Worm (Caenorhabditis elegans): ENCODE data around the gene col-73.
"Not testable (repeated sequence)": the region's sequence is repeated elsewhere in the genome, so short reads cannot be mapped to it uniquely, and the experiment has no call there.

col-73 gene

DNA sequence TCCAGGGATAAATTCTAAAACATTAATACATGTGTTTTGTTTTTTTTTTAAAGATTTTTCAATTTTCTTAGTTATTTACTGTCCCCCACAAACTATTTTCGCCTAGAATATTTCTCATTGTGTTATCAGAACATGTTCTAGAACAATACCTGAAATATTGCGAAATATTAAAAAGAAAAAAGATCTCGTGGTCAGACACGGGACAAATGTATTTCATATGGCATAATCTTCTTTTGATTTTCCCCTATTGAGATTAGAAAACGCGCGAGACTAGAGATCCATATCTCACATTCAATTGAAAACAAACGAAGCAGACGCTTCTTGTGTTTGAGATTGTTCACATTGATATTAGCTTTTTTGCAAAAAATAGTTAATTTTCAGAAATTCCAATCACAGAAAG, 16.8 kb downstream of the col-73 start:
- no peak for TF ChIP-seq hnd-1 (tag; optimal IDR thresholded peaks at IDR 0.05)
- TF ChIP-seq hmbx-1 (tag; optimal IDR thresholded peaks at IDR 0.05): no peak
- no peak for TF ChIP-seq pes-1 (GFP tag; IDR thresholded peaks at IDR 0.05)
- no peak for TF ChIP-seq tra-4 (tag; optimal IDR thresholded peaks at IDR 0.05)
- TF ChIP-seq F13C5.2 (tag; optimal IDR thresholded peaks at IDR 0.05): no peak
- TF ChIP-seq B0310.2 (tag; optimal IDR thresholded peaks at IDR 0.05): no peak
- TF ChIP-seq scrt-1 (GFP tag; IDR thresholded peaks at IDR 0.05): no peak
- no peak for TF ChIP-seq hmg-4 (GFP tag; optimal IDR thresholded peaks at IDR 0.05)
- no peak for TF ChIP-seq flt-1 (GFP tag; IDR thresholded peaks at IDR 0.05)
- TF ChIP-seq aly-1 (tag; optimal IDR thresholded peaks at IDR 0.05): no peak
- no peak for TF ChIP-seq tbx-11 (GFP tag; IDR thresholded peaks at IDR 0.05)

DNA sequence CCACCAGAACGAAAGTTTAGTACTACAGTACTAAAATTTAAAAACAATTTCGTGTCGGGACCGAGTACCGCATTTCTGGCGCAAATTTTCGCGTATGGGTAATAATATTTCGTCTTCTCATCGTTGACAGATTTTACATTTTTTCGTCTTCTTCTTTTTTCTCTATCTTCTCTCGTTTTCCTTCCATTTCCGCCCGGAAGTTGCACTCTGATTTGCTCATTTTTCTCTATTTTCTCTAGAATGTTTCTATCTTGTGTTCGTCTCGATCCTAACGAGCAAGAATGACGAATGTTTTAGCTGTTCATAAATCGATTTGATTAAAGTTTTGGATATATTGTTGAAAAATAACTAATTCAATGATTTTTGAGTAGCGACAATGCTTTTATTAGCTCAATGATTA, 17.4 kb downstream of the col-73 start:
- TF ChIP-seq hnd-1 (tag; optimal IDR thresholded peaks at IDR 0.05) (no peak), B0310.2 (tag; optimal IDR thresholded peaks at IDR 0.05) (no peak), hmg-4 (GFP tag; optimal IDR thresholded peaks at IDR 0.05) (no peak), tbx-37 (GFP tag; conservative IDR thresholded peaks at IDR 0.05) (no peak), ama-1 (optimal IDR thresholded peaks at IDR 0.05) (no peak), tbx-11 (GFP tag; IDR thresholded peaks at IDR 0.05) (no peak), sea-1 (GFP tag; conservative IDR thresholded peaks at IDR 0.05) (no peak), F13C5.2 (tag; optimal IDR thresholded peaks at IDR 0.05) (no peak), aly-1 (tag; optimal IDR thresholded peaks at IDR 0.05) (no peak), hmbx-1 (tag; optimal IDR thresholded peaks at IDR 0.05) (no peak), ceh-13 (GFP tag; optimal IDR thresholded peaks at IDR 0.05) (no peak), scrt-1 (GFP tag; IDR thresholded peaks at IDR 0.05) (no peak), pes-1 (GFP tag; IDR thresholded peaks at IDR 0.05) (no peak), tra-4 (tag; optimal IDR thresholded peaks at IDR 0.05) (no peak), ceh-36 (tag; optimal IDR thresholded peaks at IDR 0.05) (no peak), flt-1 (GFP tag; IDR thresholded peaks at IDR 0.05) (no peak), ets-7 (tag; optimal IDR thresholded peaks at IDR 0.05) (no peak)

DNA sequence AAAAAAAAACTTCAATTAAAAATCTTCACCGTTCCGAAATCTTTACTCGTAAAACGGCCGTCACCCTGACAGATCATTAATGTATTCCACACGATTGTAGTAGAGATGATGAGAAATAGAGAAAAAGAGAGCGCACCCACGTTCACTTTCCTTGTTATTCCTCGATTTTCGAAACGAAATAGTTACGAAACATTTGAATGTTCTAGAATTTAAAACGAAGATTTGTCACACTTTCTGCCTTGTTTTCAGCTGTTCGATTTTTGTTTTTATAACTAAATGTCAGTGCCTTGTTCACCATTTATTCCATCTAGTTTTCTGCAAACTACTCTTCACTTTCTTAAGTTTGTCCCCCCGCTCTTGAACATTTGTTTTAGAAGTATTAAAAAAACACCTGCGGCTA, 18.2 kb downstream of the col-73 start:
- TF ChIP-seq tbx-37 (GFP tag; conservative IDR thresholded peaks at IDR 0.05): no peak
- TF ChIP-seq hnd-1 (tag; optimal IDR thresholded peaks at IDR 0.05): no peak
- no peak for TF ChIP-seq tbx-11 (GFP tag; IDR thresholded peaks at IDR 0.05)
- no peak for TF ChIP-seq ama-1 (optimal IDR thresholded peaks at IDR 0.05)
- TF ChIP-seq sea-1 (GFP tag; conservative IDR thresholded peaks at IDR 0.05): no peak
- no peak for TF ChIP-seq tra-4 (tag; optimal IDR thresholded peaks at IDR 0.05)
- no peak for TF ChIP-seq hmg-4 (GFP tag; optimal IDR thresholded peaks at IDR 0.05)
- no peak for TF ChIP-seq pes-1 (GFP tag; IDR thresholded peaks at IDR 0.05)
- TF ChIP-seq ets-7 (tag; optimal IDR thresholded peaks at IDR 0.05): no peak
- TF ChIP-seq scrt-1 (GFP tag; IDR thresholded peaks at IDR 0.05): no peak
- no peak for TF ChIP-seq aly-1 (tag; optimal IDR thresholded peaks at IDR 0.05)
- no peak for TF ChIP-seq hmbx-1 (tag; optimal IDR thresholded peaks at IDR 0.05)
- TF ChIP-seq B0310.2 (tag; optimal IDR thresholded peaks at IDR 0.05): no peak

DNA sequence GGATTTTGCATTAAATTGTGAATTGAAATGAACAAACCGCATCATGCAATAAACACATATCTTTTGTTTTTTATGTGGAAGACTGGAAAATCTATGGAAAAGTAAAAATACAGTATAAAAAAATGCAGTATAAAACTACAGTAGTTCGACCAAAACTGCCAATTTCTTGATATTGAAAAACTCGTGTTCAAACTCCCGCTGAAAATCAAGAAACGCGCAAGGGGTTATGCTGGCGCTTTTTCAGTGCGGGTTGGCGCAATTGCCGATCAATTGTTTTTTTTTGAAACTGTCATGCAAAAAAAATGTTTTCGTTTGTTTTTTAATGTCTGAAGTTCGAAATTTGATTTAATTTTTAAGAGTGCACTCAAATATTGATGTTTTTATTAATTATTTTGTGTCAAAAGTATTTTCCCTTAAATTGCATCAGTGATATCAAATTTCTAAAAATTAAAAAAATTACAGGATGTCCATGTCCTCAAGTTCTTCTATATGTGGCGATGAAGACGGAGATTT, 21.3 kb downstream of the col-73 start, which contains the start of gene dnj-9:
Gene dnj-9 (plus strand): TSS at position 463 of the 513 bp plus-strand sequence.
- TF ChIP-seq ama-1 (optimal IDR thresholded peaks at IDR 0.05) (no peak), sea-1 (GFP tag; conservative IDR thresholded peaks at IDR 0.05) (no peak), hmbx-1 (tag; optimal IDR thresholded peaks at IDR 0.05) (peak; percentile 29), aly-1 (tag; optimal IDR thresholded peaks at IDR 0.05) (no peak), pes-1 (GFP tag; IDR thresholded peaks at IDR 0.05) (peak; percentile 48; the same call in 1 of the 2 replicates), ceh-36 (tag; optimal IDR thresholded peaks at IDR 0.05) (peak; percentile 30), tbx-37 (GFP tag; conservative IDR thresholded peaks at IDR 0.05) (0 out of 2 replicates have a peak, but pooled peaks have one; percentile 31), scrt-1 (GFP tag; IDR thresholded peaks at IDR 0.05) (peak; percentile 59; the same call in 1 of the 2 replicates), ets-7 (tag; optimal IDR thresholded peaks at IDR 0.05) (no peak), hnd-1 (tag; optimal IDR thresholded peaks at IDR 0.05) (peak; percentile 32), F13C5.2 (tag; optimal IDR thresholded peaks at IDR 0.05) (peak; percentile 68), flt-1 (GFP tag; IDR thresholded peaks at IDR 0.05) (peak; percentile 62; the same call in 1 of the 2 replicates), hmg-4 (GFP tag; optimal IDR thresholded peaks at IDR 0.05) (no peak)

DNA sequence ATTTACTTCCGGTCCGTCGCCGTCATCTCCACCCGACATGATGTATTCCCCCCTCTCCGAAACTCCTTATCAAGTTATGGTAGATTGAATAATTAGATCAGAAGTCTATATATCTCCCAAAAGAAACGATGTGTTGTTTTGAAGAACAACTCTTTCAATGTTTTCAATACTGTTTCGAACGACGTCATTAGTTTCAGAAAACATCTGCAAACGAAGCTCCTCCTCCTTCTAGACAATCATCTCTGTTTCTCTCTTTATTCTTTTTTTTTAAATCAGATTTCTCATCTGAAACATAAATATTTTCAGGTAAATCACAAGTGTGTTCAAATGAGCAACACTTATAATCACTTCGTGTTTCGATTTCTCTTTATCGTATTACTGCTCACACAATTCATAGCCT, 23.0 kb downstream of the col-73 start, which contains the start of gene T23B7.3:
Gene T23B7.3 (plus strand): TSS at position 301 of the 400 bp plus-strand sequence.
- TF ChIP-seq tbx-11 (GFP tag; IDR thresholded peaks at IDR 0.05) (no peak), pes-1 (GFP tag; IDR thresholded peaks at IDR 0.05) (no peak), hmbx-1 (tag; optimal IDR thresholded peaks at IDR 0.05) (no peak), flt-1 (GFP tag; IDR thresholded peaks at IDR 0.05) (no peak), tbx-37 (GFP tag; conservative IDR thresholded peaks at IDR 0.05) (no peak), B0310.2 (tag; optimal IDR thresholded peaks at IDR 0.05) (no peak), aly-1 (tag; optimal IDR thresholded peaks at IDR 0.05) (no peak), scrt-1 (GFP tag; IDR thresholded peaks at IDR 0.05) (no peak), hnd-1 (tag; optimal IDR thresholded peaks at IDR 0.05) (no peak), ceh-36 (tag; optimal IDR thresholded peaks at IDR 0.05) (no peak), hmg-4 (GFP tag; optimal IDR thresholded peaks at IDR 0.05) (no peak), ceh-13 (GFP tag; optimal IDR thresholded peaks at IDR 0.05) (no peak), ama-1 (optimal IDR thresholded peaks at IDR 0.05) (no peak), tra-4 (tag; optimal IDR thresholded peaks at IDR 0.05) (no peak), ets-7 (tag; optimal IDR thresholded peaks at IDR 0.05) (no peak), sea-1 (GFP tag; conservative IDR thresholded peaks at IDR 0.05) (no peak), F13C5.2 (tag; optimal IDR thresholded peaks at IDR 0.05) (no peak)

DNA sequence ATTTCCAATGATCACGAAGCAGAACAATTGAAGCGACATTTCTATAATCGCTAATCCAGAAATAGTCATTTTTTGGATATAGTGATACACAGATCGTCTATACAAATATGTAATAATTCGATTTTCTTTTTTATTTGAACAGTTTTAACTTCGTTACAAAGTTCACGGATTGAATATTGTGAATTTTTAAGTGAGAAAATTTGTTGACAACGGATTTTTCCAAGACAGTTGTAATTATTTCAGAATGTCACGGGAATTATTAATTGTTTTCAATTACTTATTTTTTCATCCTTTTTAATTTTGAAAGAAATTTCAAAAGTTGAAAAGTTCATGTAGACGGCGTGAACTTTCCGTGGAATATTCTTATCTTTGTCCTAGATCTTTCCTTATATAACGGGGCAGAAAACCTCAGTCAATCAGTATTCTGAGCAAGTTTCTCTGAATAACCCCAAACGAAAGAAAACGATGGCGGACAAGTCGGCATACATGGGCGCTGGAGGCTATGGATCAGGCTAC, 30.7 kb downstream of the col-73 start, which contains the start of the genes T23B7.2 and nspd-4:
Gene T23B7.2 (minus strand): TSS at position 101 of the 516 bp plus-strand sequence.
Gene nspd-4 (plus strand): TSS at position 466 of the 516 bp plus-strand sequence.
- not testable (repeated sequence) for TF ChIP-seq ceh-36 (tag; optimal IDR thresholded peaks at IDR 0.05); tbx-11 (GFP tag; IDR thresholded peaks at IDR 0.05); tra-4 (tag; optimal IDR thresholded peaks at IDR 0.05)

DNA sequence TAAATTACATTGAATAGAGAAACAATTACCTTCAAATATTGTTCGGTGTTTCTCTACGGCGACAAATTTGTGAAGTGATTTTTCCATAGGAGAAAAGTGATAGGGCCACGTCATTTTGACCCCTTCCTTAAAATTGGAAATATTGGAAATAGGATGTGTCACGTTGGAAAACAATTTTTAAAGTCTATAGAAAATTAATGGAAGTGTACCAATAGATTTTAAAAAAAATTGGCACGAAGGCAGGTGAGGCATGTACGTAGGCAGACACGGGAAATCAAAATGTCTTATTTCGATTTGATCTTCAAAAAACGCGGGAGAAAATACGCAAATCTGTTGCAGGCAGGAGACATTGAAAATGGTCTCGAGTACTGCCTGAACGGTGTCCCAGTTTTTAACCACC, 35.3 kb downstream of the col-73 start, which contains the start of gene C33F10.12:
Gene C33F10.12 (minus strand): TSS at position 101 of the 400 bp plus-strand sequence.
- TF ChIP-seq hmbx-1 (tag; optimal IDR thresholded peaks at IDR 0.05) (no peak), flt-1 (GFP tag; IDR thresholded peaks at IDR 0.05) (no peak), ceh-13 (GFP tag; optimal IDR thresholded peaks at IDR 0.05) (no peak), hnd-1 (tag; optimal IDR thresholded peaks at IDR 0.05) (no peak), F13C5.2 (tag; optimal IDR thresholded peaks at IDR 0.05) (no peak), pes-1 (GFP tag; IDR thresholded peaks at IDR 0.05) (no peak), tbx-37 (GFP tag; conservative IDR thresholded peaks at IDR 0.05) (no peak), hmg-4 (GFP tag; optimal IDR thresholded peaks at IDR 0.05) (no peak)
